Worm (Caenorhabditis elegans) whole organism, mixed stage, embryonic: ENCODE measurements around the gene srsx-40.

ENCODE experiments used
- M03D4.4 ChIP-seq: sonication (generic microtip); optimal IDR thresholded peaks from 2 replicates; lab custom pipeline; 2017; ENCODE audit warnings: mild to moderate bottlenecking, missing genetic modification characterization, missing compliant biosample characterization
- bed-3 ChIP-seq: fragments of 200-800 bp; sonication (Bioruptor generic); optimal IDR thresholded peaks from 3 replicates; lab custom pipeline; 2018; ENCODE audit warnings: mild to moderate bottlenecking, missing genetic modification characterization, moderate library complexity, missing compliant biosample characterization
- blmp-1 ChIP-seq: fragments of 150-350 bp; optimal IDR thresholded peaks from 2 replicates; lab custom pipeline; 2014; ENCODE audit warnings: missing biosample characterization, missing genetic modification characterization
- ceh-39 ChIP-seq: fragments of 150-350 bp; optimal IDR thresholded peaks from 2 replicates; lab custom pipeline; 2014; ENCODE audit warnings: missing biosample characterization, missing genetic modification characterization
- ceh-43 ChIP-seq: fragments of 200-800 bp; sonication (Bioruptor generic); optimal IDR thresholded peaks from 2 replicates; lab custom pipeline; 2018; ENCODE audit warnings: mild to moderate bottlenecking, missing genetic modification characterization, moderate library complexity, missing compliant biosample characterization
- ceh-83 ChIP-seq: fragments of 200-800 bp; sonication (Bioruptor generic); optimal IDR thresholded peaks from 2 replicates; lab custom pipeline; 2018; ENCODE audit warnings: mild to moderate bottlenecking, missing genetic modification characterization, missing compliant biosample characterization
- ces-1 ChIP-seq: fragments of 150-350 bp; optimal IDR thresholded peaks from 2 replicates; lab custom pipeline; 2014; ENCODE audit warnings: missing biosample characterization, missing genetic modification reagents, missing genetic modification characterization
- cnd-1 ChIP-seq: fragments of 200-800 bp; sonication (Bioruptor generic); optimal IDR thresholded peaks from 2 replicates; lab custom pipeline; 2018; ENCODE audit warnings: mild to moderate bottlenecking, missing genetic modification characterization, missing compliant biosample characterization
- drap-1 ChIP-seq: fragments of 200-800 bp; sonication (Bioruptor generic); optimal IDR thresholded peaks from 3 replicates; lab custom pipeline; 2018; ENCODE audit warnings: mild to moderate bottlenecking, missing genetic modification characterization, missing compliant biosample characterization
- elt-1 ChIP-seq: sonication (generic microtip); optimal IDR thresholded peaks from 2 replicates; lab custom pipeline; 2017; ENCODE audit warnings: missing genetic modification characterization, mild to moderate bottlenecking, missing compliant biosample characterization, antibody characterized with exemption, moderate library complexity, borderline replicate concordance; ENCODE audit not compliant: insufficient read depth
- elt-3 ChIP-seq: fragments of 150-350 bp; optimal IDR thresholded peaks from 2 replicates; lab custom pipeline; 2014; ENCODE audit warnings: missing biosample characterization, missing genetic modification characterization
- flh-1 ChIP-seq: fragments of 200-800 bp; sonication (Bioruptor generic); optimal IDR thresholded peaks from 2 replicates; lab custom pipeline; 2018; ENCODE audit warnings: mild to moderate bottlenecking, missing genetic modification characterization, moderate library complexity, missing compliant biosample characterization
- ham-2 ChIP-seq: fragments of 200-800 bp; sonication (Bioruptor generic); optimal IDR thresholded peaks from 2 replicates; lab custom pipeline; 2018; ENCODE audit warnings: mild to moderate bottlenecking, missing genetic modification characterization, missing compliant biosample characterization
- hlh-1 ChIP-seq: fragments of 150-350 bp; optimal IDR thresholded peaks from 2 replicates; lab custom pipeline; 2014; ENCODE audit warnings: missing biosample characterization, missing genetic modification reagents, missing genetic modification characterization
- lin-13 ChIP-seq: fragments of 150-350 bp; optimal IDR thresholded peaks from 2 replicates; lab custom pipeline; 2014; ENCODE audit warnings: missing biosample characterization, missing genetic modification characterization
- lin-32 ChIP-seq: fragments of 200-800 bp; sonication (Bioruptor generic); optimal IDR thresholded peaks from 2 replicates; lab custom pipeline; 2018; ENCODE audit warnings: mild to moderate bottlenecking, missing genetic modification characterization, missing compliant biosample characterization
- lsy-2 ChIP-seq: fragments of 150-350 bp; optimal IDR thresholded peaks from 2 replicates; lab custom pipeline; 2014; ENCODE audit warnings: missing biosample characterization, missing genetic modification characterization
- mab-5 ChIP-seq: fragments of 150-350 bp; optimal IDR thresholded peaks from 2 replicates; lab custom pipeline; 2014; ENCODE audit warnings: missing biosample characterization, missing genetic modification characterization
- mep-1 ChIP-seq: fragments of 150-350 bp; optimal IDR thresholded peaks from 2 replicates; lab custom pipeline; 2017; ENCODE audit warnings: missing biosample characterization, missing genetic modification reagents, missing genetic modification characterization, inconsistent platforms
- mls-2 ChIP-seq: sonication (generic microtip); optimal IDR thresholded peaks from 2 replicates; lab custom pipeline; 2016; ENCODE audit warnings: mild to moderate bottlenecking, missing genetic modification characterization, moderate library complexity, missing compliant biosample characterization
- nhr-12 ChIP-seq: fragments of 150-350 bp; optimal IDR thresholded peaks from 2 replicates; lab custom pipeline; 2014; ENCODE audit warnings: missing biosample characterization, missing genetic modification characterization
- nhr-2 ChIP-seq: fragments of 150-350 bp; optimal IDR thresholded peaks from 2 replicates; lab custom pipeline; 2014; ENCODE audit warnings: missing biosample characterization, missing genetic modification characterization
- nhr-237 ChIP-seq: fragments of 150-350 bp; optimal IDR thresholded peaks from 2 replicates; lab custom pipeline; 2014; ENCODE audit warnings: missing biosample characterization, missing genetic modification characterization
- nhr-28 ChIP-seq: fragments of 150-350 bp; optimal IDR thresholded peaks from 2 replicates; lab custom pipeline; 2014; ENCODE audit warnings: missing biosample characterization, missing genetic modification characterization
- nhr-76 ChIP-seq: sonication (generic microtip); optimal IDR thresholded peaks from 2 replicates; lab custom pipeline; 2017; ENCODE audit warnings: missing biosample characterization, missing genetic modification characterization
- pha-4 ChIP-seq: fragments of 150-350 bp; optimal IDR thresholded peaks from 2 replicates; lab custom pipeline; 2018; ENCODE audit warnings: missing biosample characterization, missing genetic modification reagents, missing genetic modification characterization
- sem-2 ChIP-seq: fragments of 200-800 bp; sonication (Bioruptor generic); optimal IDR thresholded peaks from 2 replicates; lab custom pipeline; 2018; ENCODE audit warnings: mild to moderate bottlenecking, missing genetic modification characterization, missing compliant biosample characterization
- snpc-4 ChIP-seq: fragments of 150-350 bp; optimal IDR thresholded peaks from 2 replicates; lab custom pipeline; 2014; ENCODE audit warnings: missing biosample characterization, missing genetic modification characterization
- sptf-1 ChIP-seq: sonication (generic microtip); optimal IDR thresholded peaks from 2 replicates; lab custom pipeline; 2017; ENCODE audit warnings: mild to moderate bottlenecking, missing genetic modification characterization, moderate library complexity, missing compliant biosample characterization
- tbx-8 ChIP-seq: fragments of 200-800 bp; sonication (Bioruptor generic); optimal IDR thresholded peaks from 2 replicates; lab custom pipeline; 2018; ENCODE audit warnings: mild to moderate bottlenecking, missing genetic modification characterization, moderate library complexity, missing compliant biosample characterization
- unc-120 ChIP-seq: sonication (generic microtip); optimal IDR thresholded peaks from 2 replicates; lab custom pipeline; 2017; ENCODE audit warnings: missing genetic modification characterization, missing compliant biosample characterization; ENCODE audit not compliant: poor library complexity, severe bottlenecking
- unc-39 ChIP-seq: fragments of 150-350 bp; optimal IDR thresholded peaks from 2 replicates; lab custom pipeline; 2014; ENCODE audit warnings: missing biosample characterization, missing genetic modification characterization
- unc-62 ChIP-seq: fragments of 150-350 bp; optimal IDR thresholded peaks from 2 replicates; lab custom pipeline; 2014; ENCODE audit warnings: missing biosample characterization, missing genetic modification reagents, missing genetic modification characterization
- zip-8 ChIP-seq: fragments of 150-350 bp; optimal IDR thresholded peaks from 2 replicates; lab custom pipeline; 2014; ENCODE audit warnings: missing biosample characterization, missing genetic modification characterization
- ztf-11 ChIP-seq: fragments of 150-350 bp; optimal IDR thresholded peaks from 2 replicates; lab custom pipeline; 2014; ENCODE audit warnings: missing biosample characterization, missing genetic modification characterization

The srsx-40 gene

ce11 chrV:7735319-7735718, 31.9 kb upstream of the srsx-40 start, which contains the start of gene srr-10:
srr-10 (plus strand) TSS chrV:7735619.
- TF ChIP-seq pha-4 (no peak), tbx-8 (no peak), ces-1 (GFP tag; lab: Kevin White, UChicago) (no peak), ceh-83 (GFP tag; lab: Kevin White, UChicago) (no peak), lin-13 (tag; lab: Kevin White, UChicago) (no peak), blmp-1 (tag; lab: Kevin White, UChicago) (no peak)

- TF ChIP-seq lsy-2 (tag; lab: Kevin White, UChicago) (peak; percentile 56), ceh-39 (peak; percentile 57), ceh-83 (GFP tag; lab: Kevin White, UChicago) (no peak), elt-3 (tag; lab: Kevin White, UChicago) (no peak), sem-2 (GFP tag; lab: Kevin White, UChicago) (no peak), nhr-237 (tag; lab: Kevin White, UChicago) (peak; percentile 74), mep-1 (tag; lab: Kevin White, UChicago) (peak; percentile 85), ham-2 (GFP tag; lab: Kevin White, UChicago) (peak; percentile 54), pha-4 (peak; percentile 58), tbx-8 (no peak), cnd-1 (tag; lab: Kevin White, UChicago) (peak; percentile 52), mls-2 (tag; lab: Kevin White, UChicago) (peak; percentile 32), sptf-1 (tag; lab: Kevin White, UChicago) (no peak), elt-1 (tag; lab: Kevin White, UChicago) (no peak), lin-13 (tag; lab: Kevin White, UChicago) (peak; percentile 30), bed-3 (GFP tag; lab: Kevin White, UChicago) (no peak), lin-32 (no peak), unc-62 (GFP tag; lab: Kevin White, UChicago) (peak; percentile 44), zip-8 (tag; lab: Kevin White, UChicago) (no peak), ztf-11 (no peak), ceh-43 (GFP tag; lab: Kevin White, UChicago) (no peak), M03D4.4 (tag; lab: Kevin White, UChicago) (no peak), nhr-28 (tag; lab: Kevin White, UChicago) (no peak), nhr-2 (no peak), nhr-12 (no peak), hlh-1 (peak; percentile 77), unc-39 (tag; lab: Kevin White, UChicago) (no peak), flh-1 (GFP tag; lab: Kevin White, UChicago) (no peak), unc-120 (tag; lab: Kevin White, UChicago) (no peak), drap-1 (GFP tag; lab: Kevin White, UChicago) (no peak), nhr-76 (no peak), snpc-4 (no peak), ces-1 (GFP tag; lab: Kevin White, UChicago) (peak; percentile 65), mab-5 (peak; percentile 41), blmp-1 (tag; lab: Kevin White, UChicago) (no peak)
Measured at ce11 chrV:7734909-7735308, 31.5 kb upstream of the srsx-40 start, which contains the start of gene clic-1. clic-1 (minus strand) TSS chrV:7734911.

- TF ChIP-seq hlh-1, result no peak
- TF ChIP-seq unc-62 (GFP tag; lab: Kevin White, UChicago), result no peak
- no peak for TF ChIP-seq blmp-1 (tag; lab: Kevin White, UChicago)
- TF ChIP-seq bed-3 (GFP tag; lab: Kevin White, UChicago), result no peak
- no peak for TF ChIP-seq ceh-43 (GFP tag; lab: Kevin White, UChicago)
- TF ChIP-seq nhr-76, result no peak
- TF ChIP-seq elt-3 (tag; lab: Kevin White, UChicago), result no peak
- no peak for TF ChIP-seq flh-1 (GFP tag; lab: Kevin White, UChicago)
- TF ChIP-seq sem-2 (GFP tag; lab: Kevin White, UChicago), result no peak
- no peak for TF ChIP-seq drap-1 (GFP tag; lab: Kevin White, UChicago)
Measured at ce11 chrV:7733240-7733765, 29.9 kb upstream of the srsx-40 start.
